Fruit fly (Drosophila melanogaster): ENCODE results near the gene CG13653.
A peak's percentile ranks its signal among the peaks of the same experiment; 100 is the strongest.

Gene CG13653

DNA sequence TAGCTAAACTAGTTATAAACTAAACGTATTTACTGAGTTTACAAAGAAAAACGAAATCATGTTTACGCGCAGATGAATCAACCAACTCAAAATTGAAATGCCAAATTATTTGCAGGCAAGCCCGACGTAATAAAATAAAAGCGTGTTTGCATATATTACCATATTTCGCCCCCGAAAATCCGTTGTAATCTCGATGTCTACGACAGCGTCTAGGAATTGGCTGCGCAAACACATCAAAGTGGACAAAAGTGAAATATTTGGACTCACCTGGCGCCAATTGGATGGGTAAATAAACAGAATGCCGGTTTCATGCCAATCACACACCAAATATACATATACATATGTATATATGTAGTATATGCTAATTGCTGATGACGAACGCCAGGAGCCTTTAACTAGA lies 40.8 kb downstream of the CG13653 start:
- TF ChIP-seq CG11294 (GFP tag; IDR thresholded peaks at IDR 0.05) (no peak), fkh (GFP tag; optimal IDR thresholded peaks at IDR 0.05) (peak; percentile 56), lz (GFP tag; optimal IDR thresholded peaks at IDR 0.05) (no peak), CG11762 (GFP tag; optimal IDR thresholded peaks at IDR 0.05; ENCODE audit: insufficient read depth) (no peak), CG10669 (GFP tag; optimal IDR thresholded peaks at IDR 0.05) (no peak), acj6 (GFP tag; optimal IDR thresholded peaks at IDR 0.05) (no peak), CG4318 (GFP tag; optimal IDR thresholded peaks at IDR 0.05) (no peak), Eip78C (GFP tag) (peak; percentile 16)

DNA sequence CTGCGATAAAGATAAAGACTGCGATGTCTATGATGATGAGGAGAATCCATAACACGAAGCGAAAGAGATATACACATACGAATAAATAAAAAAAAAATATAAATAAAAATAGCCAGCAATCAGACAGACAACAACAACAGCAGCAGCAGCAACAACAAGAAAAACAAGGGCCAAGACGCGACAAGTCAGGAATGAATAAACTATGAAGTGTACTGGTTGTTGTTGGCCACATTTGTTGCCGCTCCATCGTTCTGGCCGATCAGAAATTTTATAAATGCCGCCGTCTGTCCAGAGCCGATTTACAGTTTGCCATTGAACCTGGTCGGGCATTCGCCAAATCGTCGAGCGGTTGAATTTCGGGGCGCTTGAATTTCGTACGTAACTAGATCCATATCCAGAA lies 42.0 kb downstream of the CG13653 start, which contains the start of gene Jhbp7:
TSS of gene Jhbp7 (plus strand) at position 301 of the 400 bp plus-strand sequence.
- TF ChIP-seq dsx (GFP tag; optimal IDR thresholded peaks at IDR 0.05; ENCODE audit: poor library complexity, severe bottlenecking) (peak; percentile 8), Lpt (GFP tag; optimal IDR thresholded peaks at IDR 0.05) (no peak), ss (GFP tag; optimal IDR thresholded peaks at IDR 0.05) (peak in 1 of 2 experiments; percentile 0), CG3919 (GFP tag; optimal IDR thresholded peaks at IDR 0.05) (no peak), Sox15 (GFP tag; optimal IDR thresholded peaks at IDR 0.05) (no peak), spab (GFP tag; optimal IDR thresholded peaks at IDR 0.05) (no peak)

DNA sequence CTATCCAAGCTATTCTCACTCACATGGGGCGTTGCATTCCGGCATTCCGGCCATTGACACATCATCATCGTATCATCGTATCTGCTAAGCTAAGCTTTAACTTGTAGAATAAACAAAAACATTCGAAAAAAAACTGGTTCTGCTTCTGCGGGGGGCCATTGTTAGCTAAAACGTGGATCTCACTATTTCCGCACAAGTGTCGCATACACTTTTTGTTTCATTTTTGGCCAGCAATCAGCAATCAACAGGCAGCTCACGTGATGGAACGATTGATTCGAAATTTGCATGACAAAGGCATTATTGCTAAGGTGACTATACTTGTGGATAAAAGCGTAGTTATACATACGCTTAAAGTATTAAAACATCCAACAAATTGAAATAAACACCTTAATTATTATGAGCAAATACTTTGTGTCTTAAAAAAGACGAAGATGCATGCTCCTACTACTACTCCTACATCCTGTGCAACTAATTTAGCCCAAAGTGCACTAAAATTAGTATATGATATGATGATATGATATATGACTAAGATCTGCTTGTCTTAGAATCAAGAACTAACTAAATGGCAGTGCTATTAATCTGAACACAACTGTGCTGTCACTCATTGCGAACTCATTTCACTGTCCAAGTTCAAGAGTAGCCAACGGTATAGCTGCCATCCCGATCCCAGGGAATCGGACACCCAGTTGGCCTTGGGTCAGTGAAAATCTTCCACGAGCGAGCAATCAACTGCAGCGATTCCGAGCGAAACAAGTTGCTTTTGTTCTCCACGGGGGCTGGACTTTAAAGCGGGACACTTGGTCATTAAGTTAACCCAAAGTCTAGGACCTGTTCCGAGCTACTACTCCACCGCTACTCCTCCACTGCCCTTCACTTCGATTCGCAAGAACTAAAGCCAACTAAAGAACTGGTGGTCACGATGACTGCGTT lies 43.7 kb downstream of the CG13653 start:
- TF ChIP-seq CG11902 (GFP tag; optimal IDR thresholded peaks at IDR 0.05) (no peak), Ets21C (GFP tag; optimal IDR thresholded peaks at IDR 0.05) (no peak), CG34406 (GFP tag; optimal IDR thresholded peaks at IDR 0.05) (no peak), Hr39 (GFP tag; optimal IDR thresholded peaks at IDR 0.05) (no peak), Sox102F (GFP tag; optimal IDR thresholded peaks at IDR 0.05) (no peak), OdsH (GFP tag; optimal IDR thresholded peaks at IDR 0.05) (no peak), dac (GFP tag; optimal IDR thresholded peaks at IDR 0.05) (no peak), CG15336 (GFP tag; IDR thresholded peaks at IDR 0.05) (no peak), Gug (GFP tag; IDR thresholded peaks at IDR 0.05) (no peak), Eip93F (GFP tag; optimal IDR thresholded peaks at IDR 0.05) (no peak), Eip78C (GFP tag) (peak; percentile 78), CG8632 (GFP tag; optimal IDR thresholded peaks at IDR 0.05) (no peak), CG6854 (GFP tag; optimal IDR thresholded peaks at IDR 0.05) (no peak), CG6276 (GFP tag; optimal IDR thresholded peaks at IDR 0.05) (no peak), vri (GFP tag; optimal IDR thresholded peaks at IDR 0.05) (no peak), CG6163 (GFP tag; IDR thresholded peaks at IDR 0.05) (no peak), net (GFP tag; optimal IDR thresholded peaks at IDR 0.05) (no peak), Sox14 (GFP tag; optimal IDR thresholded peaks at IDR 0.05) (no peak), CG8119 (GFP tag; IDR thresholded peaks at IDR 0.05) (no peak), svp (GFP tag) (no peak), Smox (GFP tag; optimal IDR thresholded peaks at IDR 0.05) (no peak), fkh (GFP tag; optimal IDR thresholded peaks at IDR 0.05) (no peak), cyc (GFP tag; optimal IDR thresholded peaks at IDR 0.05) (no peak), Hr4 (GFP tag; optimal IDR thresholded peaks at IDR 0.05) (no peak), CG32006 (GFP tag; optimal IDR thresholded peaks at IDR 0.05) (no peak), CG7368 (GFP tag; optimal IDR thresholded peaks at IDR 0.05) (no peak), salr (GFP tag; optimal IDR thresholded peaks at IDR 0.05) (no peak), CG6808 (GFP tag; optimal IDR thresholded peaks at IDR 0.05) (peak; percentile 47), CG16779 (tag; optimal IDR thresholded peaks at IDR 0.05) (no peak), Eip75B (GFP tag; optimal IDR thresholded peaks at IDR 0.05) (peak; percentile 31), spab (GFP tag; optimal IDR thresholded peaks at IDR 0.05) (peak; percentile 22), ss (GFP tag; optimal IDR thresholded peaks at IDR 0.05) (peak; percentile 28 to 32), eg (GFP tag; IDR thresholded peaks at IDR 0.05) (no peak), Blimp-1 (GFP tag; optimal IDR thresholded peaks at IDR 0.05) (no peak), CG1621 (tag; optimal IDR thresholded peaks at IDR 0.05) (peak; percentile 45), CG8319 (GFP tag; optimal IDR thresholded peaks at IDR 0.05) (no peak), CG6792 (GFP tag; optimal IDR thresholded peaks at IDR 0.05) (no peak)

Measured in whole organism, prepupa.